ENCODE assay signal across 3 fruit fly cellular contexts in the genomic region with DNA sequence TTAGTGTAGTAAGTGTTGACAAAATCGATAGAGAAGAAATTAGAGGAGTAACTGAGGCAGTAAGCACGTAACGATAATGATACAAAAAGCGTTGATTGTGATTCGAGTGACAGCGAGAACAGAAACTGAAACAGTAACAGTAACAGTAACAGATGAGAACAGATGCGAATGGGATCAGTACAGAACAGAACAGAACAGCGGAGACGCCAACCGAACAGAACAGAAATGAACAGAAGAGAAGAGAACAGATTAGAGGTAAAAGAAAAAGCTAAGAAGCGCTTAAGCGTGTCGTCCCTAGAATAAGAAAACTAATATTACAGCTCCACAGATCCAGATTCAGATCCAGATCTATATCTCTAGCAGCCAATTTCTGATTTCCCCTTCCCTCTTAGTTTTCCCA.
TF ChIP-seq lines count a peak whose summit lies in the region.

No protein-coding gene starts in this region.

- TF ChIP-seq CTCF in S2 (optimal IDR thresholded peaks at IDR 0.05; lab: Kevin White, UChicago) = peak; percentile 32 to 45
- TF ChIP-seq CTCF in whole organism, embryonic (GFP tag; optimal IDR thresholded peaks at IDR 0.05; lab: Kevin White, UChicago) = peak; percentile 68

TF ChIP-seq in whole organism, embryonic, 481 proteins besides CTCF, POLR2A, EP300 and RAD21 (continues in another document):
- TF ChIP-seq CG15514 (GFP tag; optimal IDR thresholded peaks at IDR 0.05; lab: Kevin White, UChicago) (peak; percentile 59), CG13894 (tag; optimal IDR thresholded peaks at IDR 0.05; lab: Kevin White, UChicago) (peak; percentile 5), MTF-1 (GFP tag; optimal IDR thresholded peaks at IDR 0.05; lab: Kevin White, UChicago; ENCODE audit: borderline replicate concordance) (no peak), hkb (optimal IDR thresholded peaks at IDR 0.05; lab: Kevin White, UChicago) (no peak), hkb (GFP tag; IDR thresholded peaks at IDR 0.05; lab: Robert Waterston, UW) (no peak), CG12236 (GFP tag; optimal IDR thresholded peaks at IDR 0.05; lab: Kevin White, UChicago) (no peak), ftz-f1 (GFP tag; optimal IDR thresholded peaks at IDR 0.05; lab: Kevin White, UChicago) (no peak), stwl (tag; optimal IDR thresholded peaks at IDR 0.05; lab: Kevin White, UChicago) (peak; percentile 33), fd102C (GFP tag; optimal IDR thresholded peaks at IDR 0.05; lab: Kevin White, UChicago) (no peak), CG14667 (GFP tag; IDR thresholded peaks at IDR 0.05; lab: Robert Waterston, UW) (no peak), lmd (GFP tag; IDR thresholded peaks at IDR 0.05; lab: Robert Waterston, UW) (no peak), gsb (GFP tag; IDR thresholded peaks at IDR 0.05; lab: Robert Waterston, UW) (no peak), HmgZ (tag; optimal IDR thresholded peaks at IDR 0.05; lab: Kevin White, UChicago) (no peak), phol (tag; optimal IDR thresholded peaks at IDR 0.05; lab: Kevin White, UChicago) (no peak), HmgD (GFP tag; optimal IDR thresholded peaks at IDR 0.05; lab: Kevin White, UChicago) (no peak), Vsx1 (GFP tag; optimal IDR thresholded peaks at IDR 0.05; lab: Kevin White, UChicago) (no peak), CG8924 (tag; optimal IDR thresholded peaks at IDR 0.05; lab: Kevin White, UChicago) (no peak), knrl (GFP tag; IDR thresholded peaks at IDR 0.05; lab: Robert Waterston, UW; ENCODE audit: partially characterized antibody) (no peak), Ptx1 (GFP tag; IDR thresholded peaks at IDR 0.05; lab: Robert Waterston, UW) (no peak), CG10462 (GFP tag; optimal IDR thresholded peaks at IDR 0.05; lab: Kevin White, UChicago) (no peak), CG1832 (GFP tag; optimal IDR thresholded peaks at IDR 0.05; lab: Kevin White, UChicago) (no peak), row (GFP tag; IDR thresholded peaks at IDR 0.05; lab: Robert Waterston, UW) (no peak), CG7271 (tag; optimal IDR thresholded peaks at IDR 0.05; lab: Kevin White, UChicago) (no peak), sens (GFP tag; lab: Kevin White, UChicago) (no peak), Tbp (GFP tag; optimal IDR thresholded peaks at IDR 0.05; lab: Kevin White, UChicago) (peak; percentile 25), CG17612 (GFP tag; IDR thresholded peaks at IDR 0.05; lab: Robert Waterston, UW) (no peak), emc (GFP tag; optimal IDR thresholded peaks at IDR 0.05; lab: Kevin White, UChicago) (no peak), Hey (tag; optimal IDR thresholded peaks at IDR 0.05; lab: Kevin White, UChicago) (no peak), pzg (GFP tag; optimal IDR thresholded peaks at IDR 0.05; lab: Kevin White, UChicago) (peak; percentile 21), CG7987 (GFP tag; optimal IDR thresholded peaks at IDR 0.05; lab: Kevin White, UChicago) (no peak), TFAM (GFP tag; optimal IDR thresholded peaks at IDR 0.05; lab: Kevin White, UChicago) (no peak), CG2199 (GFP tag; IDR thresholded peaks at IDR 0.05; lab: Robert Waterston, UW) (0 out of 3 replicates have a peak, but pooled peaks have one; percentile 15), CG18011 (GFP tag; optimal IDR thresholded peaks at IDR 0.05; lab: Kevin White, UChicago) (no peak), Bgb (GFP tag; IDR thresholded peaks at IDR 0.05; lab: Robert Waterston, UW; ENCODE audit: partially characterized antibody) (no peak), cwo (GFP tag; optimal IDR thresholded peaks at IDR 0.05; lab: Kevin White, UChicago) (no peak), gem (tag; optimal IDR thresholded peaks at IDR 0.05; lab: Kevin White, UChicago) (no peak), CG14860 (GFP tag; IDR thresholded peaks at IDR 0.05; lab: Robert Waterston, UW; ENCODE audit: partially characterized antibody) (no peak), CG31365 (tag; optimal IDR thresholded peaks at IDR 0.05; lab: Kevin White, UChicago) (peak; percentile 19), Optix (GFP tag; IDR thresholded peaks at IDR 0.05; lab: Robert Waterston, UW) (no peak), hth (optimal IDR thresholded peaks at IDR 0.05; lab: Kevin White, UChicago) (no peak), Rx (GFP tag; IDR thresholded peaks at IDR 0.05; lab: Robert Waterston, UW) (no peak), HLHmδ (GFP tag; optimal IDR thresholded peaks at IDR 0.05; lab: Kevin White, UChicago) (no peak), Atf6 (GFP tag; IDR thresholded peaks at IDR 0.05; lab: Robert Waterston, UW) (no peak), CG15073 (GFP tag; optimal IDR thresholded peaks at IDR 0.05; lab: Kevin White, UChicago) (no peak), tna (GFP tag; IDR thresholded peaks at IDR 0.05; lab: Robert Waterston, UW; ENCODE audit: partially characterized antibody) (no peak)

TF ChIP-seq in whole organism, wandering third instar larva, 38 proteins besides CTCF, POLR2A, EP300 and RAD21:
- no peak for TF ChIP-seq dl (GFP tag; optimal IDR thresholded peaks at IDR 0.05; lab: Kevin White, UChicago; ENCODE audit: insufficient read depth in 1 of 2, partially characterized antibody in 2 of 2)
- TF ChIP-seq Myc (optimal IDR thresholded peaks at IDR 0.05; lab: Kevin White, UChicago) = peak; percentile 74
